Fruit fly (Drosophila melanogaster) whole organism, pupa: Measurements from ENCODE around the gene ex.

ENCODE experiments used
- CG12605 ChIP-seq: fragments of 200-800 bp; sonication (Bioruptor generic); IDR thresholded peaks from 2 replicates; pipeline ENCODE4 v1.3.6; 2022; ENCODE audit warnings: missing biosample characterization, missing genetic modification characterization
- CG14655 ChIP-seq: fragments of 200-800 bp; sonication (Bioruptor generic); optimal IDR thresholded peaks from 3 replicates; lab custom pipeline; 2017; ENCODE audit warnings: mild to moderate bottlenecking, missing biosample characterization, missing genetic modification reagents, missing genetic modification characterization
- CG15710 ChIP-seq: fragments of 200-800 bp; sonication (Bioruptor generic); optimal IDR thresholded peaks from 2 replicates; lab custom pipeline; 2018; ENCODE audit warnings: missing biosample characterization, mild to moderate bottlenecking, missing genetic modification characterization, moderate library complexity
- CG32121 ChIP-seq: fragments of 200-800 bp; sonication (Bioruptor generic); IDR thresholded peaks from 2 replicates; pipeline ENCODE4 v1.3.6; 2022; ENCODE audit warnings: missing biosample characterization, missing genetic modification characterization
- CG4496 ChIP-seq: fragments of 200-800 bp; sonication (Bioruptor generic); IDR thresholded peaks from 3 replicates; pipeline ENCODE4 v1.3.6; 2022; ENCODE audit warnings: missing biosample characterization, missing genetic modification characterization
- CG8159 ChIP-seq: fragments of 200-800 bp; sonication (Bioruptor generic); optimal IDR thresholded peaks from 3 replicates; lab custom pipeline; 2018; ENCODE audit warnings: missing biosample characterization, mild to moderate bottlenecking, missing genetic modification characterization, moderate library complexity
- CG8301 ChIP-seq: fragments of 200-800 bp; sonication (Bioruptor generic); optimal IDR thresholded peaks from 2 replicates; lab custom pipeline; 2018; ENCODE audit warnings: missing biosample characterization, mild to moderate bottlenecking, missing genetic modification characterization
- CG9948 ChIP-seq: fragments of 200-800 bp; sonication (Bioruptor generic); optimal IDR thresholded peaks from 2 replicates; lab custom pipeline; 2018; ENCODE audit warnings: missing biosample characterization, mild to moderate bottlenecking, missing genetic modification characterization, moderate library complexity
- D1 ChIP-seq: fragments of 200-800 bp; sonication (Bioruptor generic); optimal IDR thresholded peaks from 2 replicates; lab custom pipeline; 2018; ENCODE audit warnings: missing biosample characterization, mild to moderate bottlenecking, missing genetic modification characterization, moderate library complexity
- Ets98B ChIP-seq: fragments of 200-800 bp; sonication (Bioruptor generic); IDR thresholded peaks from 2 replicates; pipeline ENCODE4 v1.3.6; 2022; ENCODE audit warnings: missing biosample characterization, missing genetic modification characterization
- Pif1B ChIP-seq: fragments of 200-800 bp; sonication (Bioruptor generic); optimal IDR thresholded peaks from 3 replicates; lab custom pipeline; 2016; ENCODE audit warnings: missing biosample characterization, missing genetic modification characterization
- Snoo ChIP-seq: fragments of 200-800 bp; sonication (Bioruptor generic); optimal IDR thresholded peaks from 3 replicates; lab custom pipeline; 2017; ENCODE audit warnings: missing biosample characterization, mild to moderate bottlenecking, missing genetic modification characterization, inconsistent platforms
- fd96Ca ChIP-seq: fragments of 200-800 bp; sonication (Bioruptor generic); IDR thresholded peaks from 3 replicates; pipeline ENCODE4 v1.3.6; 2022; ENCODE audit warnings: missing biosample characterization, missing genetic modification characterization
- rn ChIP-seq: fragments of 200-800 bp; sonication (Bioruptor generic); IDR thresholded peaks from 2 replicates; pipeline ENCODE4 v1.3.6; 2022; ENCODE audit warnings: missing biosample characterization, missing genetic modification characterization

- TF ChIP-seq CG4496 (GFP tag; lab: Robert Waterston, UW) (peak; percentile 26; the same call in 1 of the 3 replicates), rn (GFP tag; lab: Robert Waterston, UW) (no peak), fd96Ca (GFP tag; lab: Robert Waterston, UW) (no peak), Snoo (tag; lab: Kevin White, UChicago) (no peak), D1 (no peak), CG15710 (no peak), Pif1B (GFP tag; lab: Kevin White, UChicago) (no peak), CG14655 (GFP tag; lab: Kevin White, UChicago) (no peak), CG8301 (tag; lab: Kevin White, UChicago) (no peak), CG9948 (peak; percentile 28), CG8159 (tag; lab: Kevin White, UChicago) (no peak), CG12605 (GFP tag; lab: Robert Waterston, UW) (no peak; the same call in 1 of the 2 replicates), CG32121 (GFP tag; lab: Robert Waterston, UW) (no peak), Ets98B (GFP tag; lab: Robert Waterston, UW) (no peak; the same call in none of the 2 replicates)
Measured at dm6 chr2L:412931-413330, 18.1 kb upstream of the ex start.
